Worm (Caenorhabditis elegans): ENCODE data around the gene aly-3.

DNA sequence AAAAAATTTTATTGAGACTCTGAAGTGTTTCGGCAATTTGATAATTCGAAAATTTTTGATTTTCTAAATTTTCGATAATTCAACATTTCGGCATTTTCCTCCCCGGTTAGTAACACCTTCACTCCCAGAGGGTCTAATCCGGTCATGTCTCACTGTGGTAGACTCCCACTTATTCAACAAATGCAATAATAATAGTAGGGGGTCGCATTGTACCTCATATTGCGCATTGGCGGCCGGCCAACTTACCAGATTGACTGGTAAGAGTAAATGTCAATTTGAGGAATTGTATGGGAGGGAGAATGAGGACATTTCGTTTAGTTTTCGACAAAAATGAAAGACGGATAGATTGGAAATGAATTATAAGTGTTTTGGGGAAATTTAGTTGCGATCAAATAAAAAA, 10.7 kb downstream of the aly-3 start:
- no peak for TF ChIP-seq egl-27 (tag; optimal IDR thresholded peaks at IDR 0.05)
- no peak for TF ChIP-seq nhr-25 (tag; optimal IDR thresholded peaks at IDR 0.05)
- no peak for TF ChIP-seq aly-2 (tag; optimal IDR thresholded peaks at IDR 0.05)
- TF ChIP-seq nhr-67 (tag; optimal IDR thresholded peaks at IDR 0.05), result no peak
- no peak for TF ChIP-seq unc-62 (GFP tag; optimal IDR thresholded peaks at IDR 0.05)
- TF ChIP-seq nhr-237 (tag; optimal IDR thresholded peaks at IDR 0.05), result no peak
- TF ChIP-seq R02D3.7 (tag; optimal IDR thresholded peaks at IDR 0.05), result no peak
- no peak for TF ChIP-seq nhr-11 (tag; optimal IDR thresholded peaks at IDR 0.05)
- TF ChIP-seq ztf-11 (tag; optimal IDR thresholded peaks at IDR 0.05), result no peak
- no peak for TF ChIP-seq nhr-28 (tag; optimal IDR thresholded peaks at IDR 0.05)
- TF ChIP-seq fos-1 (tag; optimal IDR thresholded peaks at IDR 0.05), result no peak
- no peak for TF ChIP-seq zag-1 (tag; optimal IDR thresholded peaks at IDR 0.05)
- no peak for TF ChIP-seq sea-2 (GFP tag; optimal IDR thresholded peaks at IDR 0.05)
